Fruit fly (Drosophila melanogaster) whole organism, prepupa: ENCODE data around the gene tj.

Source experiments
- CG10669 ChIP-seq: fragments of 200-800 bp; sonication (Bioruptor generic); optimal IDR thresholded peaks from 3 replicates; lab custom pipeline; 2018; ENCODE audit warnings: missing biosample characterization, mild to moderate bottlenecking, missing genetic modification characterization, moderate library complexity
- Eip75B ChIP-seq: fragments of 200-800 bp; sonication (Bioruptor generic); optimal IDR thresholded peaks from 3 replicates; lab custom pipeline; 2016; ENCODE audit warnings: missing biosample characterization, missing genetic modification characterization
- Ets96B ChIP-seq: fragments of 200-800 bp; optimal IDR thresholded peaks from 2 replicates; lab custom pipeline; 2019; ENCODE audit warnings: missing biosample characterization, mild to moderate bottlenecking, missing genetic modification characterization, moderate library complexity
- Gug ChIP-seq: fragments of 200-800 bp; sonication (Bioruptor generic); IDR thresholded peaks from 2 replicates; pipeline ENCODE4 v1.3.6; 2022; ENCODE audit warnings: missing biosample characterization, missing genetic modification characterization
- Met ChIP-seq: fragments of 200-800 bp; sonication (Bioruptor generic); optimal IDR thresholded peaks from 3 replicates; lab custom pipeline; 2016; ENCODE audit warnings: missing biosample characterization, missing genetic modification characterization
- OdsH ChIP-seq: fragments of 200-800 bp; sonication (Bioruptor generic); optimal IDR thresholded peaks from 3 replicates; lab custom pipeline; 2016; ENCODE audit warnings: missing biosample characterization, missing genetic modification characterization

- no peak for TF ChIP-seq Met (GFP tag; lab: Kevin White, UChicago)
- no peak for TF ChIP-seq Ets96B (tag; lab: Kevin White, UChicago)
- TF ChIP-seq Gug = no peak
- no peak for TF ChIP-seq CG10669 (GFP tag; lab: Kevin White, UChicago)
- TF ChIP-seq OdsH (GFP tag; lab: Kevin White, UChicago) = peak; percentile 17
- no peak for TF ChIP-seq Eip75B (GFP tag; lab: Kevin White, UChicago)
Observed at dm6 chr2L:19463405-19463804, 662 bp upstream of the tj start.
